Worm (Caenorhabditis elegans) whole organism, L3 larva: ENCODE measurements around the gene fipr-16.

Experiments
- ama-1 ChIP-seq: fragments of 150-350 bp; optimal IDR thresholded peaks from 2 replicates; lab custom pipeline; 2018
- mdl-1 ChIP-seq: fragments of 150-350 bp; optimal IDR thresholded peaks from 2 replicates; lab custom pipeline; 2014; ENCODE audit warnings: missing biosample characterization, missing genetic modification characterization
- nhr-11 ChIP-seq: fragments of 150-350 bp; optimal IDR thresholded peaks from 2 replicates; lab custom pipeline; 2014; ENCODE audit warnings: missing biosample characterization, missing genetic modification characterization
- snpc-4 ChIP-seq: fragments of 150-350 bp; optimal IDR thresholded peaks from 2 replicates; lab custom pipeline; 2014; ENCODE audit warnings: missing biosample characterization, missing genetic modification characterization

DNA sequence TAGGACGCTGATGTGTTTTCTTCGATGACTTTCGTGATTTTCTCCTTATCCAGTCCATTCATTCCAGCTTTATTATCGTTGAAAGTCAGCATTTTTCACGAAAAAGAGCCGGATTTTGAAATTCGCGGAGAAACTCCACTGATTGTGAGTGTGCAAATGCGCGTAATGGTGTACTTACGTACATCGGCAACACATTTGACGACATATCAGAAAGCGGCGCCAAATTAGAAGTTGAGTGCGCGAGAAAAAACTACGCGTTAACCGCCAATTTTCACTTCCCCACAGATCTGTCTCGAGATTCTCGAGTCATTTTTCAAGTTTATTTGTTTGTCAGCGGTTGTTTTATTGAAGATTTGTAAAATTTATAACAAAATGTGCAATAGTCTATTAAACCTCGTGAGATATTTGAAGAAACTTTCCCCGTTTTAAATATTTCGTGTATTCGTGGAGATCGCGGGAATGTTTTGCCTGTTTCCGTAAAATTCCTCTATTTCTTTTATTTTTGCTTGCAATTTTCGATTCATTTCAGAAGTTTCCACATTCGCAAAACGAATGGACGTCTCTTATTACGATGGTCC, 37.7 kb upstream of the fipr-16 start, which contains the start of the genes polk-1 and gpr-1:
- TF ChIP-seq ama-1 (no peak), mdl-1 (tag; lab: Kevin White, UChicago) (no peak), snpc-4 (tag; lab: Kevin White, UChicago) (no peak), nhr-11 (tag; lab: Kevin White, UChicago) (no peak)
